Worm (Caenorhabditis elegans): ENCODE results near the gene unc-129.

The unc-129 gene

ce11 chrIV:9045252-9045651, 40.0 kb upstream of the unc-129 start, which contains the start of gene Y73F4A.1:
TSS of gene Y73F4A.1 (minus strand) at chrIV:9045352.
- TF ChIP-seq hmg-1.1 (GFP tag; IDR thresholded peaks at IDR 0.05) (no peak), saeg-2 (GFP tag; IDR thresholded peaks at IDR 0.05) (no peak), ztf-7 (tag; optimal IDR thresholded peaks at IDR 0.05) (no peak), zfp-3 (GFP tag; conservative IDR thresholded peaks at IDR 0.05) (no peak), F49E8.2 (tag; optimal IDR thresholded peaks at IDR 0.05; ENCODE audit: borderline replicate concordance) (no peak), F37D6.2 (tag; optimal IDR thresholded peaks at IDR 0.05) (no peak)

ce11 chrIV:9043224-9043623, 38.0 kb upstream of the unc-129 start, which contains the start of gene Y73F4A.2:
TSS of gene Y73F4A.2 (minus strand) at chrIV:9043347.
- TF ChIP-seq ama-1 (optimal IDR thresholded peaks at IDR 0.05) (no peak), nhr-28 (tag; optimal IDR thresholded peaks at IDR 0.05) (peak; percentile 49), gei-8 (GFP tag; optimal IDR thresholded peaks at IDR 0.05) (no peak), Y105C5A.15 (GFP tag; IDR thresholded peaks at IDR 0.05) (no peak)

ce11 chrIV:9040393-9040792, 35.2 kb upstream of the unc-129 start, which contains the start of gene Y73F4A.3:
TSS of gene Y73F4A.3 (minus strand) at chrIV:9040493.
- TF ChIP-seq spr-3 (GFP tag; optimal IDR thresholded peaks at IDR 0.05) (no peak), arid-1 (GFP tag; conservative IDR thresholded peaks at IDR 0.05) (no peak), php-3 (GFP tag; IDR thresholded peaks at IDR 0.05) (no peak), nhr-76 (tag; optimal IDR thresholded peaks at IDR 0.05) (no peak), gei-8 (GFP tag; optimal IDR thresholded peaks at IDR 0.05) (no peak), madf-9 (GFP tag; conservative IDR thresholded peaks at IDR 0.05) (no peak), lin-39 (tag; optimal IDR thresholded peaks at IDR 0.05) (no peak), D1046.2 (GFP tag; IDR thresholded peaks at IDR 0.05) (no peak), F49E8.2 (tag; optimal IDR thresholded peaks at IDR 0.05; ENCODE audit: borderline replicate concordance) (no peak), hlh-30 (tag; optimal IDR thresholded peaks at IDR 0.05; ENCODE audit: insufficient read depth) (no peak), pha-4 (GFP tag; IDR thresholded peaks at IDR 0.05) (no peak), pha-4 (tag; optimal IDR thresholded peaks at IDR 0.05) (no peak), snpc-1.2 (GFP tag; IDR thresholded peaks at IDR 0.05) (no peak), F37D6.2 (tag; optimal IDR thresholded peaks at IDR 0.05) (no peak), nhr-6 (tag; optimal IDR thresholded peaks at IDR 0.05) (no peak)

- no peak for TF ChIP-seq ceh-28 (tag; optimal IDR thresholded peaks at IDR 0.05)
- TF ChIP-seq jun-1 (tag; optimal IDR thresholded peaks at IDR 0.05) = no peak
- no peak for TF ChIP-seq lin-39 (tag; optimal IDR thresholded peaks at IDR 0.05)
- no peak for TF ChIP-seq ama-1 (optimal IDR thresholded peaks at IDR 0.05)
- TF ChIP-seq Y105C5A.15 (GFP tag; IDR thresholded peaks at IDR 0.05) = no peak
- TF ChIP-seq set-16 (GFP tag; IDR thresholded peaks at IDR 0.05) = no peak
- no peak for TF ChIP-seq mxl-3 (GFP tag; optimal IDR thresholded peaks at IDR 0.05)
- TF ChIP-seq rbr-2 (tag; optimal IDR thresholded peaks at IDR 0.05) = no peak
- no peak for TF ChIP-seq zag-1 (tag; optimal IDR thresholded peaks at IDR 0.05)
- TF ChIP-seq mxl-2 (GFP tag; conservative IDR thresholded peaks at IDR 0.05) = no peak
- no peak for TF ChIP-seq fkh-10 (GFP tag; optimal IDR thresholded peaks at IDR 0.05)
- no peak for TF ChIP-seq lin-1 (GFP tag; IDR thresholded peaks at IDR 0.05)
Measured at ce11 chrIV:9037063-9037462, 31.9 kb upstream of the unc-129 start, which contains the start of gene C53D6.7. TSS of gene C53D6.7 (minus strand) at chrIV:9037163.

- TF ChIP-seq ctbp-1 (GFP tag; IDR thresholded peaks at IDR 0.05) (no peak), fos-1 (tag; optimal IDR thresholded peaks at IDR 0.05) (no peak), skn-1 (tag; optimal IDR thresholded peaks at IDR 0.05) (no peak), madf-5 (GFP tag; IDR thresholded peaks at IDR 0.05) (no peak), duxl-1 (tag; optimal IDR thresholded peaks at IDR 0.05; ENCODE audit: poor library complexity) (no peak), jun-1 (tag; optimal IDR thresholded peaks at IDR 0.05) (no peak)
Measured at ce11 chrIV:9034340-9034739, 29.1 kb upstream of the unc-129 start, which contains the start of gene C53D6.10. TSS of gene C53D6.10 (minus strand) at chrIV:9034440.

All from whole organism, L4 larva.